Worm (Caenorhabditis elegans) whole organism, mixed stage, embryonic: Measurements from ENCODE around the gene M106.8.

Experiments
- ceh-83 ChIP-seq: fragments of 200-800 bp; sonication (Bioruptor generic); optimal IDR thresholded peaks from 2 replicates; lab custom pipeline; 2018; ENCODE audit warnings: mild to moderate bottlenecking, missing genetic modification characterization, missing compliant biosample characterization
- ces-1 ChIP-seq: fragments of 150-350 bp; optimal IDR thresholded peaks from 2 replicates; lab custom pipeline; 2014; ENCODE audit warnings: missing biosample characterization, missing genetic modification reagents, missing genetic modification characterization
- lin-13 ChIP-seq: fragments of 150-350 bp; optimal IDR thresholded peaks from 2 replicates; lab custom pipeline; 2014; ENCODE audit warnings: missing biosample characterization, missing genetic modification characterization
- mep-1 ChIP-seq: fragments of 150-350 bp; optimal IDR thresholded peaks from 2 replicates; lab custom pipeline; 2017; ENCODE audit warnings: missing biosample characterization, missing genetic modification reagents, missing genetic modification characterization, inconsistent platforms
- nhr-237 ChIP-seq: fragments of 150-350 bp; optimal IDR thresholded peaks from 2 replicates; lab custom pipeline; 2014; ENCODE audit warnings: missing biosample characterization, missing genetic modification characterization
- nhr-76 ChIP-seq: sonication (generic microtip); optimal IDR thresholded peaks from 2 replicates; lab custom pipeline; 2017; ENCODE audit warnings: missing biosample characterization, missing genetic modification characterization
- sem-2 ChIP-seq: fragments of 200-800 bp; sonication (Bioruptor generic); optimal IDR thresholded peaks from 2 replicates; lab custom pipeline; 2018; ENCODE audit warnings: mild to moderate bottlenecking, missing genetic modification characterization, missing compliant biosample characterization
- ztf-11 ChIP-seq: fragments of 150-350 bp; optimal IDR thresholded peaks from 2 replicates; lab custom pipeline; 2014; ENCODE audit warnings: missing biosample characterization, missing genetic modification characterization

ce11 chrII:10810690-10811089, 32.7 kb downstream of the M106.8 start, which contains the start of gene msrp-7:
- TF ChIP-seq nhr-76 (tag; lab: Kevin White, UChicago), result no peak
- TF ChIP-seq ceh-83 (GFP tag; lab: Kevin White, UChicago), result no peak
- no peak for TF ChIP-seq nhr-237
- no peak for TF ChIP-seq lin-13 (tag; lab: Kevin White, UChicago)
- TF ChIP-seq sem-2, result no peak
- no peak for TF ChIP-seq ztf-11 (tag; lab: Kevin White, UChicago)
- TF ChIP-seq mep-1, result no peak
- TF ChIP-seq ces-1 (GFP tag; lab: Kevin White, UChicago), result no peak
